Worm (Caenorhabditis elegans): Measurements from ENCODE around the gene F43C11.2.

F43C11.2 gene

DNA sequence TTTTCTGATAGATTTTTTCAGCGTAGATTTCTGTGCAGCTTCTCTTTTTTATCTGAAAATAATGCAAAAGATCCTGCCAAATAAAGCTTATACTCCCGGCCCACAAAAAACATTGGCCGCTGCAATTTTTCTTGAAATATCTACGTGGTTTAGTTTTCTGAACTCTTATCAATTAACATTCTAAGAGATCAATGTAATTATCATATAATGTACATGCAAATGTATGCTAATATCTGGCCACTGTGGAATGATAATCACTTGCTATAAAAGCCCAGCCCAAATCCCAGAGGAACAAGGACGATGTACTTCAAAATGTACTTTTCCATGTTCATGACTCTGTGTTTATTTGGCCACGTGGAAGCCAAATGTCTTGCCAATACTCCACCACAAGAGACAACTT lies at the start of gene F43C11.2:
F43C11.2 (plus strand) TSS at position 301 of the 400 bp plus-strand sequence.
- no peak for TF ChIP-seq dao-5 (tag; optimal IDR thresholded peaks at IDR 0.05)
- TF ChIP-seq him-1 (tag; optimal IDR thresholded peaks at IDR 0.05) = no peak
- no peak for TF ChIP-seq W03F9.2 (tag; optimal IDR thresholded peaks at IDR 0.05)

DNA sequence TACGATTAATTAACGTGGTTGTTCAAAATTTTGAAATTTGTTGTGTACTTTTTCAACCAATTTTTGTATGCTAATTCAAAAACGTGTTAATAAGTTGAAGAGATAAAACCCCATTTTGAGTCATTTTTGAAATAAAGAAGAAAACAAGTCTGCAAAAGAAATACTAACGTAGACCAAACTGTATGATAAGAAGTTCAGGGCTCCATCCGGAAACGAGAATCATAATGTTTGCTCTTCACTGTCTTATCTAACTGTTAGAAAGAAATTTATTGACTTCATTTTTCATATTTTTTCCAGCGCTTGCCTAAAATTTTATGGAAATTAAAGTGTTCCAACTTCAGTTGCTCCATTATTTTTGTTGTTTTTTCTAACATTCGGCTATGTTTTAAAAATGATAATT lies 49.1 kb upstream of the F43C11.2 start:
- no peak for TF ChIP-seq W03F9.2 (tag; optimal IDR thresholded peaks at IDR 0.05)
- no peak for TF ChIP-seq dao-5 (tag; optimal IDR thresholded peaks at IDR 0.05)
- no peak for TF ChIP-seq him-1 (tag; optimal IDR thresholded peaks at IDR 0.05)

- TF ChIP-seq W03F9.2 (tag; optimal IDR thresholded peaks at IDR 0.05) (no peak), him-1 (tag; optimal IDR thresholded peaks at IDR 0.05) (no peak), dao-5 (tag; optimal IDR thresholded peaks at IDR 0.05) (no peak)
Measured at ce11 chrII:2306741-2307140, 47.8 kb upstream of the F43C11.2 start, which contains the start of gene B0281.3. TSS of gene B0281.3 (plus strand) at chrII:2307041.

DNA sequence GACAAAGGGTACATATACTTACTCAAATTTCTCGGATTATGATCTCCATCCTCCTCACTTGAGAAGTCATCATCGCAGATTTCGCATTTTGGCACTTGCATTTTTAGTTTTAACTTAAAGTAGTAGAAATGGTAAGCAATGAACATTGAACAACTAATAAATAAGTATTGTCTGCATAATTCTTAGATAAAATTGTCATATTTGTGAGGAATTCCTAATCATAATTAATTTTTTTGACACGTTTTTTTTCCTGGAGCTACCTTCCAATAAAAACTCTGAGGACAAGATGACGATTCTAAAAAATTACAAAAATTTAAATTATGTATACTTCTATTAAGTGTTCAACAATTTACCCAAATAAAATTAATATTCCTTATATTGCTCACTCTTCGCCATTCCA lies 41.8 kb upstream of the F43C11.2 start, which contains the start of the genes trim-21 and B0281.1:
trim-21 (minus strand) TSS at position 101 of the 400 bp plus-strand sequence.
B0281.1 (plus strand) TSS at position 321 of the 400 bp plus-strand sequence.
- no peak for TF ChIP-seq him-1 (tag; optimal IDR thresholded peaks at IDR 0.05)
- TF ChIP-seq W03F9.2 (tag; optimal IDR thresholded peaks at IDR 0.05) = no peak
- no peak for TF ChIP-seq dao-5 (tag; optimal IDR thresholded peaks at IDR 0.05)

ce11 chrII:2317883-2318357 lies 36.7 kb upstream of the F43C11.2 start, which contains the start of the genes ZK1240.5 and ZK1240.9:
TSS of gene ZK1240.5 (minus strand) at chrII:2317933.
TSS of gene ZK1240.9 (plus strand) at chrII:2318189.
- TF ChIP-seq W03F9.2 (tag; optimal IDR thresholded peaks at IDR 0.05) (no peak), him-1 (tag; optimal IDR thresholded peaks at IDR 0.05) (no peak), dao-5 (tag; optimal IDR thresholded peaks at IDR 0.05) (no peak)

ce11 chrII:2320097-2320496 lies 34.5 kb upstream of the F43C11.2 start, which contains the start of gene ZK1240.3:
TSS of gene ZK1240.3 (plus strand) at chrII:2320334.
- no peak for TF ChIP-seq him-1 (tag; optimal IDR thresholded peaks at IDR 0.05)
- TF ChIP-seq dao-5 (tag; optimal IDR thresholded peaks at IDR 0.05) = no peak
- no peak for TF ChIP-seq W03F9.2 (tag; optimal IDR thresholded peaks at IDR 0.05)

- no peak for TF ChIP-seq dao-5 (tag; optimal IDR thresholded peaks at IDR 0.05)
- no peak for TF ChIP-seq W03F9.2 (tag; optimal IDR thresholded peaks at IDR 0.05)
- TF ChIP-seq him-1 (tag; optimal IDR thresholded peaks at IDR 0.05) = no peak
Measured at ce11 chrII:2322857-2323518, 31.6 kb upstream of the F43C11.2 start, which contains the start of the genes ZK1240.6 and ZK1240.2. TSS of gene ZK1240.6 (minus strand) at chrII:2322907. TSS of gene ZK1240.2 (plus strand) at chrII:2323376.

- no peak for TF ChIP-seq him-1 (tag; optimal IDR thresholded peaks at IDR 0.05)
- no peak for TF ChIP-seq W03F9.2 (tag; optimal IDR thresholded peaks at IDR 0.05)
- no peak for TF ChIP-seq dao-5 (tag; optimal IDR thresholded peaks at IDR 0.05)
Measured at ce11 chrII:2324956-2325355, 29.6 kb upstream of the F43C11.2 start, which contains the start of gene ZK1240.11. TSS of gene ZK1240.11 (plus strand) at chrII:2325256.

- no peak for TF ChIP-seq dao-5 (tag; optimal IDR thresholded peaks at IDR 0.05)
- TF ChIP-seq W03F9.2 (tag; optimal IDR thresholded peaks at IDR 0.05) = no peak
- TF ChIP-seq him-1 (tag; optimal IDR thresholded peaks at IDR 0.05) = no peak
Measured at ce11 chrII:2328963-2329442, 25.6 kb upstream of the F43C11.2 start, which contains the start of the genes ZK1240.8 and ZK1240.1. TSS of gene ZK1240.8 (minus strand) at chrII:2329063. TSS of gene ZK1240.1 (plus strand) at chrII:2329392.

DNA sequence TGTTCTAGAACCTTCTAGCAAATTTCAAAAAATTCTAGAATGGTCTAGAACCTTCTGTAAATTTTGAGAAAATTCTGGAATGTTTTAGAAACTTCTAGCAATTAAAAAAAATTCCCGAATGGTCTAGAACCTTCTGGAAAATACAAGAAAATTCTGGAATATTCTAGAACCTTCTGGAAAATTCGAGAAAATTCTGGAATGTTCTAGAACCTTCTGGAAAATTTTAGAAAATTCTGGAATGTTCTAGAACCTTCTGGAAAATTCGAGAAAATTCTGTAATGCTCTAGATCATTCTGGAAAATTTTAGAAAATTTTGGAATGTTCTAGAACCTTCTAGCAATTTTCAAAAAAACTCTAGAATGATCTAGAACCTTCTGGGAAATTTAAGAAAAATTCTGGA lies 24.1 kb upstream of the F43C11.2 start:
- TF ChIP-seq dao-5 (tag; optimal IDR thresholded peaks at IDR 0.05) (no peak), him-1 (tag; optimal IDR thresholded peaks at IDR 0.05) (no peak), W03F9.2 (tag; optimal IDR thresholded peaks at IDR 0.05) (no peak)

ce11 chrII:2332220-2332619 lies 22.4 kb upstream of the F43C11.2 start, which contains the start of gene F43C11.8:
TSS of gene F43C11.8 (plus strand) at chrII:2332520.
- TF ChIP-seq dao-5 (tag; optimal IDR thresholded peaks at IDR 0.05) (no peak), W03F9.2 (tag; optimal IDR thresholded peaks at IDR 0.05) (no peak), him-1 (tag; optimal IDR thresholded peaks at IDR 0.05) (no peak)

DNA sequence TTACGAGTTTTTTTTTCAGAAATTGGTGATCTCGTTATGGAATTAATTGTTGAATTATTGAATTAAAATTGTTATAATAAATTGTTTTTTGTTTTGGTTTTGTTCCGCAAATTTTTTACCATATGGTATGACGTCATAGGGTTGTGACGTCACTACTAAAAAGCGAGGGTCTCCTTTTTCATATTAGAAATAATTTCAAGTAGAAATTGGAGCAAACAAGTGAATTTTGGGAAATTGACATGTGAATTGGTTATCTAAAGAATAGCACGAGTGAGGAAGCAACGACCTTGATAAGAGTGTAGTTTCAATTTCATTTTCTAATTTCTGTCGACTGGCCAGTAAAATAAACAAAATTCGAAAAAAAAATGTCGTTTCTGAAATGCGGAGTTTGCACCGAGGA lies 19.0 kb upstream of the F43C11.2 start, which contains the start of gene F43C11.7:
F43C11.7 (plus strand) TSS at position 326 of the 400 bp plus-strand sequence.
- TF ChIP-seq W03F9.2 (tag; optimal IDR thresholded peaks at IDR 0.05) (no peak), dao-5 (tag; optimal IDR thresholded peaks at IDR 0.05) (no peak), him-1 (tag; optimal IDR thresholded peaks at IDR 0.05) (no peak)

- TF ChIP-seq him-1 (tag; optimal IDR thresholded peaks at IDR 0.05) = no peak
- no peak for TF ChIP-seq dao-5 (tag; optimal IDR thresholded peaks at IDR 0.05)
- TF ChIP-seq W03F9.2 (tag; optimal IDR thresholded peaks at IDR 0.05) = no peak
Measured at ce11 chrII:2336177-2336576, 18.4 kb upstream of the F43C11.2 start.

DNA sequence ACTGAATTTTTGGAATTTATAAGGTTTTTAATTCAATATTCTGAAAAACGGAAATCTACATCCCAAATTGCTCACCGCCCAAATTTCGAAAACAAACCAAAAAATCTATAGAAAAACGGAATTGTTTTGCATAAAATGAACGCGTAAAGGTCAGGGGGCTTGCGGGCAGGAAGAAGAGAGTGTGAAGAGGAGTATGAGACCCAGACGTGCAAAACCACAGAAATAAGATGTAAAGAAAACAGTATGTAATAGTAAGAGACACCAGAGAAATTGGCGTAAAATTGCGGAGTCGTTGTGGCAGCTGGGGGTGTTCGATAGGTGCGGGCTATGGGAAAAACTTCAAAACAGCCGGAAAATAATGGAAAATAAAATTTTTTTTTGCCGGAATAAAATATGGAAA lies 13.6 kb upstream of the F43C11.2 start:
- no peak for TF ChIP-seq him-1 (tag; optimal IDR thresholded peaks at IDR 0.05)
- no peak for TF ChIP-seq dao-5 (tag; optimal IDR thresholded peaks at IDR 0.05)
- TF ChIP-seq W03F9.2 (tag; optimal IDR thresholded peaks at IDR 0.05) = no peak

Data from whole organism, L4/young adult.